Worm (Caenorhabditis elegans) whole organism, dauer: ENCODE data around the gene ZK1320.7.

Experiments
- unc-62 ChIP-seq: sonication (generic microtip); optimal IDR thresholded peaks from 2 replicates; lab custom pipeline; 2017; ENCODE audit warnings: missing biosample characterization, missing genetic modification reagents, missing genetic modification characterization

ZK1320.7 gene

ce11 chrII:9656210-9656755 is 15.1 kb upstream of the ZK1320.7 start, which contains the start of gene gstk-1:
Gene gstk-1 (plus strand): TSS chrII:9656705.
- no peak for TF ChIP-seq unc-62

- no peak for TF ChIP-seq unc-62
Observed at ce11 chrII:9658915-9659314, 12.5 kb upstream of the ZK1320.7 start, which contains the start of gene ZK1320.2. Gene ZK1320.2 (minus strand): TSS chrII:9659002.

ce11 chrII:9660379-9660778 is 11.0 kb upstream of the ZK1320.7 start, which contains the start of gene ZK1320.3:
Gene ZK1320.3 (minus strand): TSS chrII:9660419.
- TF ChIP-seq unc-62 = no peak

- TF ChIP-seq unc-62 = no peak
Observed at ce11 chrII:9662160-9662559, 9.2 kb upstream of the ZK1320.7 start.

ce11 chrII:9662797-9663196 is 8.6 kb upstream of the ZK1320.7 start, which contains the start of gene cyp-13A10:
Gene cyp-13A10 (minus strand): TSS chrII:9662884.
- no peak for TF ChIP-seq unc-62

- no peak for TF ChIP-seq unc-62
Observed at ce11 chrII:9665577-9665976, 5.8 kb upstream of the ZK1320.7 start, which contains the start of gene ZK1320.5. Gene ZK1320.5 (minus strand): TSS chrII:9665677.

ce11 chrII:9667382-9667781 is 4.0 kb upstream of the ZK1320.7 start, which contains the start of gene ZK1320.11:
Gene ZK1320.11 (plus strand): TSS chrII:9667624.
- TF ChIP-seq unc-62 = no peak

- TF ChIP-seq unc-62 = no peak
Observed at ce11 chrII:9668959-9669358, 2.4 kb upstream of the ZK1320.7 start, which contains the start of gene taf-8. Gene taf-8 (plus strand): TSS chrII:9669318.

ce11 chrII:9674678-9675077 is 3.3 kb downstream of the ZK1320.7 start, which contains the start of gene arc-1:
Gene arc-1 (plus strand): TSS chrII:9674978.
- no peak for TF ChIP-seq unc-62

ce11 chrII:9677470-9677869 is 6.1 kb downstream of the ZK1320.7 start:
- TF ChIP-seq unc-62 = no peak

ce11 chrII:9679842-9680241 is 8.4 kb downstream of the ZK1320.7 start:
- TF ChIP-seq unc-62 = no peak

ce11 chrII:9680493-9680892 is 9.1 kb downstream of the ZK1320.7 start, which contains the start of gene ZK1320.13:
Gene ZK1320.13 (plus strand): TSS chrII:9680793.
- TF ChIP-seq unc-62 = no peak

- TF ChIP-seq unc-62 = no peak
Observed at ce11 chrII:9682044-9682443, 10.6 kb downstream of the ZK1320.7 start.

ce11 chrII:9684175-9684574 is 12.8 kb downstream of the ZK1320.7 start:
- no peak for TF ChIP-seq unc-62

- TF ChIP-seq unc-62 = no peak
Observed at ce11 chrII:9686663-9687193, 15.3 kb downstream of the ZK1320.7 start, which contains the start of gene ZK1320.9. Gene ZK1320.9 (minus strand): TSS chrII:9686713.

ce11 chrII:9690067-9690632 is 18.7 kb downstream of the ZK1320.7 start:
- TF ChIP-seq unc-62 = no peak

- no peak for TF ChIP-seq unc-62
Observed at ce11 chrII:9691839-9692238, 20.4 kb downstream of the ZK1320.7 start, which contains the start of gene nlp-11. Gene nlp-11 (minus strand): TSS chrII:9691939.

- no peak for TF ChIP-seq unc-62
Observed at ce11 chrII:9695942-9696341, 24.5 kb downstream of the ZK1320.7 start.
